Fruit fly (Drosophila melanogaster): ENCODE measurements around the gene CG13843.

DNA sequence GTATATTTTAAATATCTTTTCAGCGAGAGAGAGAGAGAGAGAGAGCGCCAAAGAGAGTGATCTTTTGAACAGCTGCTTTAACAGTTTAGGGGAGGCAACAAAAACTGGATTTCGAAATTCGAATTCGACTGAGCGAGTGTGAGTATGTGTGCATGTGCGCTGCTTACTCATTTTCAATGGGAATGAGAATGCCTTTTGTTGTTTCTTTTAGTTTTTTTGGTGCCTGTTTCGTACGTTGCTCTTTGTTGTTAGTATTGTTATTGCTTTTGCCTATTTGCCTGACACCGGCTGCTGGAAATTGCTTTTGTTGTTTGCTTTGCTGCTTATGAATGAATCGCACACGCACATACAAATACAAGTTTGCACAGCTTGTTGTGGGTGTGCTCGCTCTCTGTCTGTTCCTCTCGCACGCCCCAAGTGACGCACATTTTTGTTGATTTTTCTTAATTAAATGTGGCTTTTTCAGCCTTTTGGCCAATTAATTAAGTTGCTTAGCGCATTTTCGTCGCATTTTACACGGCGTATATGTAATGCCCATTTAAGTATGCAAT lies 17.6 kb downstream of the CG13843 start:
- peak in 1 of 2 experiments; percentile 36 for TF ChIP-seq dl (GFP tag; optimal IDR thresholded peaks at IDR 0.05; ENCODE audit: insufficient read depth in 1 of 2, partially characterized antibody in 2 of 2)
- TF ChIP-seq dsf (GFP tag; optimal IDR thresholded peaks at IDR 0.05; ENCODE audit: borderline replicate concordance): peak; percentile 7
- TF ChIP-seq pan (optimal IDR thresholded peaks at IDR 0.05): no peak
- peak; percentile 83 for TF ChIP-seq CrebA (GFP tag; optimal IDR thresholded peaks at IDR 0.05; ENCODE audit: borderline replicate concordance)
- no peak for TF ChIP-seq dmrt93B (GFP tag; optimal IDR thresholded peaks at IDR 0.05)
- peak; percentile 90 for TF ChIP-seq tai (GFP tag; optimal IDR thresholded peaks at IDR 0.05)
- TF ChIP-seq lola (GFP tag; optimal IDR thresholded peaks at IDR 0.05): no peak

All from whole organism, wandering third instar larva.